Worm (Caenorhabditis elegans) whole organism, L4 larva: Measurements from ENCODE around the gene hum-4.

ENCODE experiments used
- Y48G9A.11 ChIP-seq: fragments of 200-800 bp; sonication (Bioruptor generic); IDR thresholded peaks from 2 replicates; pipeline ENCODE4 v1.3.6; 2022; ENCODE audit warnings: missing genetic modification reagents, missing genetic modification characterization, missing compliant biosample characterization
- Y75B8A.6 ChIP-seq: fragments of 200-800 bp; sonication (Bioruptor generic); IDR thresholded peaks from 2 replicates; pipeline ENCODE4 v1.3.6; 2022; ENCODE audit warnings: missing genetic modification reagents, missing genetic modification characterization, missing compliant biosample characterization
- ZK337.2 ChIP-seq: fragments of 200-800 bp; sonication (Bioruptor generic); IDR thresholded peaks from 2 replicates; pipeline ENCODE4 v1.3.6; 2022; ENCODE audit warnings: missing genetic modification reagents, missing genetic modification characterization, missing compliant biosample characterization
- aha-1 ChIP-seq: fragments of 150-350 bp; peaks from one replicate; lab custom pipeline; 2014; ENCODE audit warnings: missing biosample characterization, missing genetic modification characterization
- aly-2 ChIP-seq: sonication (generic microtip); optimal IDR thresholded peaks from 2 replicates; lab custom pipeline; 2018; ENCODE audit warnings: missing biosample characterization, missing genetic modification characterization
- ama-1 ChIP-seq: fragments of 150-350 bp; optimal IDR thresholded peaks from 2 replicates; lab custom pipeline; 2014; ENCODE audit warnings: inconsistent platforms, mixed read lengths
- ceh-20 ChIP-seq: fragments of 200-800 bp; sonication (Bioruptor generic); IDR thresholded peaks from 2 replicates; pipeline ENCODE4 v1.3.6; 2022; ENCODE audit warnings: missing genetic modification reagents, missing genetic modification characterization, missing compliant biosample characterization
- ceh-62 ChIP-seq: sonication (generic microtip); optimal IDR thresholded peaks from 2 replicates; lab custom pipeline; 2017; ENCODE audit warnings: missing biosample characterization, missing genetic modification characterization
- cey-2 ChIP-seq: sonication (generic microtip); optimal IDR thresholded peaks from 3 replicates; lab custom pipeline; 2017; ENCODE audit warnings: missing genetic modification characterization, mild to moderate bottlenecking, missing compliant biosample characterization, antibody characterized with exemption, borderline replicate concordance; ENCODE audit not compliant: insufficient read depth
- ctbp-1 ChIP-seq: fragments of 200-800 bp; sonication (Bioruptor generic); IDR thresholded peaks from 2 replicates; pipeline ENCODE4 v1.3.6; 2022; ENCODE audit warnings: missing genetic modification reagents, missing genetic modification characterization, missing compliant biosample characterization
- daf-16 ChIP-seq, 3 experiments: sonication (generic microtip); optimal IDR thresholded peaks; 2 replicates each; lab custom pipeline; 2016 to 2017; ENCODE audit warnings: missing genetic modification characterization in 3 of 3, missing genetic modification reagents in 3 of 3, mild to moderate bottlenecking in 2 of 3, missing compliant biosample characterization in 2 of 3, missing biosample characterization in 1 of 3, moderate library complexity in 1 of 3
- daf-8 ChIP-seq: fragments of 200-800 bp; sonication (Bioruptor generic); IDR thresholded peaks from 2 replicates; pipeline ENCODE4 v1.3.6; 2022; ENCODE audit warnings: missing genetic modification characterization, missing compliant biosample characterization
- dmd-6 ChIP-seq: fragments of 200-800 bp; sonication (Bioruptor generic); IDR thresholded peaks from 2 replicates; pipeline ENCODE4 v1.3.6; 2022; ENCODE audit warnings: missing genetic modification reagents, missing genetic modification characterization, missing compliant biosample characterization
- dmd-9 ChIP-seq: fragments of 200-800 bp; sonication (Bioruptor generic); IDR thresholded peaks from 2 replicates; pipeline ENCODE4 v1.3.6; 2022; ENCODE audit warnings: missing genetic modification reagents, missing genetic modification characterization, missing compliant biosample characterization
- duxl-1 ChIP-seq: sonication (generic microtip); optimal IDR thresholded peaks from 2 replicates; lab custom pipeline; 2016; ENCODE audit warnings: mild to moderate bottlenecking, missing genetic modification characterization, moderate library complexity, missing compliant biosample characterization; ENCODE audit not compliant: poor library complexity
- dve-1 ChIP-seq: sonication (generic microtip); optimal IDR thresholded peaks from 2 replicates; lab custom pipeline; 2017; ENCODE audit warnings: antibody characterized with exemption, mild to moderate bottlenecking, missing genetic modification characterization, missing compliant biosample characterization; ENCODE audit not compliant: insufficient read depth
- egl-27 ChIP-seq: sonication (generic microtip); optimal IDR thresholded peaks from 3 replicates; lab custom pipeline; 2017; ENCODE audit warnings: missing biosample characterization, missing genetic modification reagents, missing genetic modification characterization
- fkh-10 ChIP-seq: fragments of 150-350 bp; optimal IDR thresholded peaks from 2 replicates; lab custom pipeline; 2014; ENCODE audit warnings: missing biosample characterization, missing genetic modification reagents, missing genetic modification characterization
- hif-1 ChIP-seq, 2 experiments: sonication (generic microtip); optimal IDR thresholded peaks; 2 replicates each; lab custom pipeline; 2016 to 2017; ENCODE audit warnings: missing compliant biosample characterization in 2 of 2, missing genetic modification characterization in 2 of 2, missing genetic modification reagents in 2 of 2, missing genotype in 2 of 2, mild to moderate bottlenecking in 1 of 2
- hlh-30 ChIP-seq: sonication (generic microtip); optimal IDR thresholded peaks from 2 replicates; lab custom pipeline; 2017; ENCODE audit warnings: antibody characterized with exemption, mild to moderate bottlenecking, missing genetic modification characterization, missing compliant biosample characterization; ENCODE audit not compliant: insufficient read depth
- hmg-1.1 ChIP-seq: fragments of 200-800 bp; sonication (Bioruptor generic); IDR thresholded peaks from 2 replicates; pipeline ENCODE4 v1.3.6; 2022; ENCODE audit warnings: missing genetic modification reagents, missing genetic modification characterization, missing compliant biosample characterization
- lim-7 ChIP-seq: fragments of 200-800 bp; sonication (Bioruptor generic); IDR thresholded peaks from 2 replicates; pipeline ENCODE4 v1.3.6; 2022; ENCODE audit warnings: missing genetic modification characterization, missing compliant biosample characterization
- madf-5 ChIP-seq, 2 experiments: fragments of 200-800 bp; sonication (Bioruptor generic); IDR thresholded peaks; 2 replicates each; pipeline ENCODE4 v1.3.6; 2022; ENCODE audit warnings: missing compliant biosample characterization in 2 of 2, missing genetic modification characterization in 2 of 2
- madf-9 ChIP-seq: fragments of 200-800 bp; sonication (Bioruptor generic); conservative IDR thresholded peaks from 2 replicates; pipeline ENCODE4 v1.3.6; 2022; ENCODE audit warnings: missing genetic modification reagents, missing genetic modification characterization, missing compliant biosample characterization
- mdt-29 ChIP-seq: fragments of 200-800 bp; sonication (Bioruptor generic); IDR thresholded peaks from 2 replicates; pipeline ENCODE4 v1.3.6; 2022; ENCODE audit warnings: missing genetic modification reagents, missing genetic modification characterization, missing compliant biosample characterization
- mxl-2 ChIP-seq: fragments of 200-800 bp; sonication (Bioruptor generic); conservative IDR thresholded peaks from 2 replicates; pipeline ENCODE4 v1.3.6; 2022; ENCODE audit warnings: missing genetic modification reagents, missing genetic modification characterization, missing compliant biosample characterization
- mxl-3 ChIP-seq: fragments of 200-800 bp; sonication (Bioruptor generic); optimal IDR thresholded peaks from 2 replicates; lab custom pipeline; 2018; ENCODE audit warnings: mild to moderate bottlenecking, missing genetic modification characterization, missing compliant biosample characterization
- nhr-10 ChIP-seq: fragments of 150-350 bp; optimal IDR thresholded peaks from 2 replicates; lab custom pipeline; 2014; ENCODE audit warnings: missing biosample characterization, missing genetic modification characterization
- nhr-11 ChIP-seq: fragments of 150-350 bp; optimal IDR thresholded peaks from 2 replicates; lab custom pipeline; 2014; ENCODE audit warnings: missing biosample characterization, missing genetic modification characterization
- nhr-111 ChIP-seq: fragments of 200-800 bp; sonication (Bioruptor generic); optimal IDR thresholded peaks from 2 replicates; lab custom pipeline; 2018; ENCODE audit warnings: mild to moderate bottlenecking, missing genetic modification characterization, missing compliant biosample characterization
- nhr-25 ChIP-seq: sonication (generic microtip); optimal IDR thresholded peaks from 2 replicates; lab custom pipeline; 2017; ENCODE audit warnings: missing genetic modification characterization, mild to moderate bottlenecking, missing compliant biosample characterization, antibody characterized with exemption, moderate library complexity, borderline replicate concordance; ENCODE audit not compliant: insufficient read depth
- nhr-48 ChIP-seq: sonication (generic microtip); optimal IDR thresholded peaks from 2 replicates; lab custom pipeline; 2016; ENCODE audit warnings: mild to moderate bottlenecking, missing genetic modification characterization, missing compliant biosample characterization
- nhr-77 ChIP-seq: fragments of 150-350 bp; optimal IDR thresholded peaks from 2 replicates; lab custom pipeline; 2014; ENCODE audit warnings: missing biosample characterization, missing genetic modification characterization
- pha-4 ChIP-seq, 2 experiments: fragments of 150-350 bp in 1 of 2; fragments of 200-800 bp in 1 of 2; sonication (Bioruptor generic) in 1 of 2; IDR thresholded peaks in 1 of 2; optimal IDR thresholded peaks in 1 of 2; 2 replicates each; pipeline versions ENCODE4 v1.3.6 to Lab custom; 2014 to 2022; ENCODE audit warnings: missing genetic modification characterization in 2 of 2, missing genetic modification reagents in 2 of 2, missing biosample characterization in 1 of 2, missing compliant biosample characterization in 1 of 2
- pqm-1 ChIP-seq: sonication (generic microtip); optimal IDR thresholded peaks from 2 replicates; lab custom pipeline; 2017; ENCODE audit warnings: missing biosample characterization, missing genetic modification characterization
- rbr-2 ChIP-seq: sonication (generic microtip); optimal IDR thresholded peaks from 2 replicates; lab custom pipeline; 2016; ENCODE audit warnings: missing genotype, missing genetic modification characterization, missing compliant biosample characterization
- saeg-2 ChIP-seq: fragments of 200-800 bp; sonication (Bioruptor generic); IDR thresholded peaks from 2 replicates; pipeline ENCODE4 v1.3.6; 2022; ENCODE audit warnings: missing genetic modification reagents, missing genetic modification characterization, missing compliant biosample characterization
- sdz-12 ChIP-seq: fragments of 200-800 bp; sonication (Bioruptor generic); optimal IDR thresholded peaks from 2 replicates; lab custom pipeline; 2018; ENCODE audit warnings: mild to moderate bottlenecking, missing genetic modification characterization, missing compliant biosample characterization
- set-16 ChIP-seq: fragments of 200-800 bp; sonication (Bioruptor generic); IDR thresholded peaks from 2 replicates; pipeline ENCODE4 v1.3.6; 2022; ENCODE audit warnings: missing genetic modification reagents, missing genetic modification characterization, missing compliant biosample characterization
- skn-1 ChIP-seq: fragments of 150-350 bp; optimal IDR thresholded peaks from 2 replicates; lab custom pipeline; 2014; ENCODE audit warnings: missing biosample characterization, missing genetic modification characterization
- spr-3 ChIP-seq: fragments of 200-800 bp; sonication (Bioruptor generic); optimal IDR thresholded peaks from 2 replicates; lab custom pipeline; 2018; ENCODE audit warnings: mild to moderate bottlenecking, missing genetic modification characterization, missing compliant biosample characterization
- tag-97 ChIP-seq: fragments of 200-800 bp; sonication (Bioruptor generic); IDR thresholded peaks from 2 replicates; pipeline ENCODE4 v1.3.6; 2022; ENCODE audit warnings: missing genetic modification characterization, missing compliant biosample characterization
- unc-39 ChIP-seq: sonication (generic microtip); optimal IDR thresholded peaks from 2 replicates; lab custom pipeline; 2017; ENCODE audit warnings: missing biosample characterization, missing genetic modification characterization
- zfp-2 ChIP-seq: sonication (generic microtip); optimal IDR thresholded peaks from 2 replicates; lab custom pipeline; 2016; ENCODE audit warnings: mild to moderate bottlenecking, missing genetic modification characterization, missing compliant biosample characterization
- zip-11 ChIP-seq: fragments of 200-800 bp; sonication (Bioruptor generic); IDR thresholded peaks from 2 replicates; pipeline ENCODE4 v1.3.6; 2022; ENCODE audit warnings: missing genetic modification characterization, missing compliant biosample characterization
- ztf-11 ChIP-seq: fragments of 150-350 bp; optimal IDR thresholded peaks from 2 replicates; lab custom pipeline; 2014; ENCODE audit warnings: missing biosample characterization, missing genetic modification characterization

Gene hum-4

ce11 chrX:11471893-11472292, 38.5 kb upstream of the hum-4 start (continued):
- TF ChIP-seq dmd-9 (GFP tag; lab: Robert Waterston, UW) (0 out of 2 replicates have a peak, but pooled peaks have one; percentile 43), Y75B8A.6 (no peak), Y48G9A.11 (GFP tag; lab: Robert Waterston, UW) (no peak), rbr-2 (tag; lab: Kevin White, UChicago) (peak; percentile 65), daf-16 (GFP tag; optimal IDR thresholded peaks at IDR 0.05; lab: Kevin White, UChicago) (no peak), daf-16 (tag; optimal IDR thresholded peaks at IDR 0.05; lab: Kevin White, UChicago) (no peak), saeg-2 (GFP tag; lab: Robert Waterston, UW) (0 out of 2 replicates have a peak, but pooled peaks have one; percentile 60), nhr-77 (tag; lab: Kevin White, UChicago) (peak; percentile 12), nhr-48 (tag; lab: Kevin White, UChicago) (peak; percentile 28), hmg-1.1 (GFP tag; lab: Robert Waterston, UW) (peak; percentile 74; the same call in 1 of the 2 replicates), set-16 (GFP tag; lab: Robert Waterston, UW) (peak; percentile 40), mxl-3 (peak; percentile 75), skn-1 (tag; lab: Kevin White, UChicago) (no peak), pha-4 (GFP tag; IDR thresholded peaks at IDR 0.05; lab: Robert Waterston, UW) (0 out of 2 replicates have a peak, but pooled peaks have one; percentile 44), pha-4 (tag; optimal IDR thresholded peaks at IDR 0.05; lab: Kevin White, UChicago) (no peak), dve-1 (tag; lab: Kevin White, UChicago) (peak; percentile 67), ceh-20 (GFP tag; lab: Robert Waterston, UW) (peak; percentile 77), pqm-1 (tag; lab: Kevin White, UChicago) (no peak), zfp-2 (no peak), dmd-6 (GFP tag; lab: Robert Waterston, UW) (peak; percentile 76), mdt-29 (0 out of 2 replicates have a peak, but pooled peaks have one; percentile 13), hif-1 (tag; optimal IDR thresholded peaks at IDR 0.05; lab: Kevin White, UChicago) (peak in 1 of 2 experiments; percentile 86), aha-1 (tag; lab: Kevin White, UChicago) (peak; percentile 96), aly-2 (no peak), nhr-11 (tag; lab: Kevin White, UChicago) (peak; percentile 94), ztf-11 (tag; lab: Kevin White, UChicago) (no peak), madf-5 (GFP tag; IDR thresholded peaks at IDR 0.05; lab: Robert Waterston, UW) (0 out of 4 replicates have a peak, but pooled peaks of 1 of the 2 experiments have one; percentile 54), ama-1 (peak; percentile 15), spr-3 (GFP tag; lab: Kevin White, UChicago) (no peak), duxl-1 (tag; lab: Kevin White, UChicago) (no peak), zip-11 (GFP tag; lab: Robert Waterston, UW) (no peak)

DNA sequence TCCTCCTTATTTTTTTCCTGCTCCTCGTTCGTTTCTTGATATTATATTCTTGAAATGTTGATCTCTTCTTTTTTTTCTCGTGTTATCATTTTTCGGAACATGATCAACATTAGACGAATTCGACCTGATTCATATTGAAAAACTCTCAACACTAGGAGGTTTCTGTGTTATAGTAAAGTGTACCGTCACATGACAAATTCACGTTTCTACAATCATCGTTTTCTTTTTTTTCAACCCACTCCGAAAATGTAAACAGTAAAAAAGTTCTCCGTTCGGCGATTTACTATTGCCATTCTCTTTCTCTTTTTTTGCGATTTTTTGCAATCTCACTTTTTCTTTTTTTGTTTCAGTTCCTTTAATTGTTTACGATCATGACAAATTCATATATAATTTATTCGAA, 38.0 kb upstream of the hum-4 start:
- peak; percentile 9 for TF ChIP-seq dve-1 (tag; lab: Kevin White, UChicago)
- no peak for TF ChIP-seq mxl-2 (GFP tag; lab: Robert Waterston, UW)
- peak; percentile 43 for TF ChIP-seq hlh-30
- no peak for TF ChIP-seq pha-4 (GFP tag; IDR thresholded peaks at IDR 0.05; lab: Robert Waterston, UW)
- peak; percentile 10 for TF ChIP-seq pha-4 (tag; optimal IDR thresholded peaks at IDR 0.05; lab: Kevin White, UChicago)

ce11 chrX:11469600-11469999, 36.2 kb upstream of the hum-4 start:
- no peak for TF ChIP-seq daf-8 (GFP tag; lab: Robert Waterston, UW)
- TF ChIP-seq sdz-12 (GFP tag; lab: Kevin White, UChicago): no peak
- no peak for TF ChIP-seq mxl-2 (GFP tag; lab: Robert Waterston, UW)
- no peak for TF ChIP-seq fkh-10 (GFP tag; lab: Kevin White, UChicago)
- no peak for TF ChIP-seq unc-39 (tag; lab: Kevin White, UChicago)
- no peak for TF ChIP-seq nhr-10 (tag; lab: Kevin White, UChicago)
- no peak for TF ChIP-seq cey-2 (tag; lab: Kevin White, UChicago)
- TF ChIP-seq hmg-1.1 (GFP tag; lab: Robert Waterston, UW): 0 out of 2 replicates have a peak, but pooled peaks have one; percentile 18
- TF ChIP-seq nhr-111 (GFP tag; lab: Kevin White, UChicago): no peak
- no peak for TF ChIP-seq nhr-48 (tag; lab: Kevin White, UChicago)
- TF ChIP-seq lim-7: no peak
- TF ChIP-seq dmd-6 (GFP tag; lab: Robert Waterston, UW): peak; percentile 56
- TF ChIP-seq madf-9 (GFP tag; lab: Robert Waterston, UW): no peak
- TF ChIP-seq tag-97: no peak
- 0 out of 2 replicates have a peak, but pooled peaks have one; percentile 16 for TF ChIP-seq ctbp-1
- no peak for TF ChIP-seq ceh-62
- no peak for TF ChIP-seq nhr-25 (tag; lab: Kevin White, UChicago)
- TF ChIP-seq egl-27 (tag; lab: Kevin White, UChicago): no peak
- TF ChIP-seq ZK337.2: no peak
- TF ChIP-seq rbr-2 (tag; lab: Kevin White, UChicago): peak; percentile 32
